Fruit fly (Drosophila melanogaster) whole organism, embryonic: ENCODE data around the gene Eig71Ec.

Source experiments
- Asciz ChIP-seq: fragments of 200-800 bp; sonication (Bioruptor generic); optimal IDR thresholded peaks from 2 replicates; lab custom pipeline; 2017; ENCODE audit warnings: missing biosample characterization, mild to moderate bottlenecking, missing genetic modification characterization, missing genetic modification reagents
- Bgb ChIP-seq: fragments of 200-800 bp; sonication (Bioruptor generic); IDR thresholded peaks from 2 replicates; pipeline ENCODE4 v1.3.6; 2022; ENCODE audit warnings: missing biosample characterization, missing genetic modification characterization; ENCODE audit not compliant: partially characterized antibody
- CG11247 ChIP-seq: fragments of 200-800 bp; sonication (Bioruptor generic); IDR thresholded peaks from 2 replicates; pipeline ENCODE4 v1.3.6; 2022; ENCODE audit warnings: missing biosample characterization, missing genetic modification characterization
- CG11723 ChIP-seq: fragments of 200-800 bp; sonication (Bioruptor generic); optimal IDR thresholded peaks from 2 replicates; lab custom pipeline; 2017; ENCODE audit warnings: missing biosample characterization, mild to moderate bottlenecking, missing genetic modification characterization
- CG12155 ChIP-seq: fragments of 200-800 bp; sonication (Bioruptor generic); optimal IDR thresholded peaks from 3 replicates; lab custom pipeline; 2016; ENCODE audit warnings: missing biosample characterization, missing genetic modification characterization
- CG1233 ChIP-seq: fragments of 200-800 bp; sonication (Bioruptor generic); optimal IDR thresholded peaks from 4 replicates; lab custom pipeline; 2018; ENCODE audit warnings: missing biosample characterization, mild to moderate bottlenecking, missing genetic modification characterization
- CG12744 ChIP-seq: fragments of 200-800 bp; sonication (Bioruptor generic); optimal IDR thresholded peaks from 2 replicates; lab custom pipeline; 2016; ENCODE audit warnings: missing biosample characterization, missing genetic modification characterization
- CG14667 ChIP-seq: fragments of 200-800 bp; sonication (Bioruptor generic); IDR thresholded peaks from 2 replicates; pipeline ENCODE4 v1.3.6; 2022; ENCODE audit warnings: missing biosample characterization, missing genetic modification characterization
- CG14710 ChIP-seq: fragments of 200-800 bp; sonication (Bioruptor generic); optimal IDR thresholded peaks from 3 replicates; lab custom pipeline; 2019; ENCODE audit warnings: missing biosample characterization, mild to moderate bottlenecking, missing genetic modification characterization, moderate library complexity
- CG16779 ChIP-seq: fragments of 200-800 bp; sonication (Bioruptor generic); IDR thresholded peaks from 2 replicates; pipeline ENCODE4 v1.3.6; 2022; ENCODE audit warnings: missing biosample characterization, missing genetic modification characterization
- CG18619 ChIP-seq: fragments of 200-800 bp; sonication (Bioruptor generic); optimal IDR thresholded peaks from 3 replicates; lab custom pipeline; 2017; ENCODE audit warnings: missing biosample characterization, mild to moderate bottlenecking, missing genetic modification characterization
- CG2120 ChIP-seq: fragments of 200-800 bp; sonication (Bioruptor generic); optimal IDR thresholded peaks from 3 replicates; lab custom pipeline; 2016; ENCODE audit warnings: missing biosample characterization, missing genetic modification characterization
- CG2202 ChIP-seq: fragments of 200-800 bp; sonication (Bioruptor generic); optimal IDR thresholded peaks from 2 replicates; lab custom pipeline; 2018; ENCODE audit warnings: missing biosample characterization, mild to moderate bottlenecking, missing genetic modification characterization
- CG31224 ChIP-seq: fragments of 200-800 bp; sonication (Bioruptor generic); IDR thresholded peaks from 2 replicates; pipeline ENCODE4 v1.3.6; 2022; ENCODE audit warnings: missing biosample characterization, missing genetic modification characterization
- CG3726 ChIP-seq: fragments of 200-800 bp; sonication (Bioruptor generic); IDR thresholded peaks from 3 replicates; pipeline ENCODE4, ENCODE4 v1.3.6; 2022; ENCODE audit warnings: missing biosample characterization, missing genetic modification characterization
- CG4617 ChIP-seq: fragments of 200-800 bp; sonication (Bioruptor generic); optimal IDR thresholded peaks from 3 replicates; lab custom pipeline; 2016; ENCODE audit warnings: missing biosample characterization, missing genetic modification characterization, borderline replicate concordance
- CG6813 ChIP-seq: fragments of 200-800 bp; sonication (Bioruptor generic); optimal IDR thresholded peaks from 2 replicates; lab custom pipeline; 2017; ENCODE audit warnings: missing biosample characterization, missing genetic modification characterization, mild to moderate bottlenecking, moderate library complexity, missing genetic modification reagents
- CG7786 ChIP-seq: fragments of 200-800 bp; sonication (Bioruptor generic); optimal IDR thresholded peaks from 2 replicates; lab custom pipeline; 2016; ENCODE audit warnings: missing biosample characterization, missing genetic modification characterization
- CG9609 ChIP-seq: fragments of 200-800 bp; sonication (Bioruptor generic); optimal IDR thresholded peaks from 3 replicates; lab custom pipeline; 2016; ENCODE audit warnings: missing biosample characterization, missing genetic modification characterization
- Drgx ChIP-seq: fragments of 200-800 bp; sonication (Bioruptor generic); IDR thresholded peaks from 2 replicates; pipeline ENCODE4 v1.3.6; 2022; ENCODE audit warnings: missing biosample characterization, missing genetic modification characterization
- Sox102F ChIP-seq: fragments of 200-800 bp; sonication (Bioruptor generic); optimal IDR thresholded peaks from 2 replicates; lab custom pipeline; 2018; ENCODE audit warnings: missing biosample characterization, mild to moderate bottlenecking, missing genetic modification characterization, moderate library complexity
- Ssrp ChIP-seq: fragments of 200-800 bp; sonication (Bioruptor generic); optimal IDR thresholded peaks from 2 replicates; lab custom pipeline; 2018; ENCODE audit warnings: missing biosample characterization, mild to moderate bottlenecking, missing genetic modification characterization, moderate library complexity
- ac ChIP-seq: fragments of 200-800 bp; sonication (Bioruptor generic); optimal IDR thresholded peaks from 3 replicates; lab custom pipeline; 2017; ENCODE audit warnings: missing biosample characterization, mild to moderate bottlenecking, missing genetic modification characterization
- al ChIP-seq: fragments of 200-800 bp; sonication (Bioruptor generic); IDR thresholded peaks from 2 replicates; pipeline ENCODE4 v1.3.6; 2022; ENCODE audit warnings: missing biosample characterization, missing genetic modification characterization
- bcd ChIP-seq: fragments of 200-800 bp; sonication (Bioruptor generic); optimal IDR thresholded peaks from 2 replicates; lab custom pipeline; 2017; ENCODE audit warnings: missing biosample characterization, mild to moderate bottlenecking, missing genetic modification characterization
- chn ChIP-seq: fragments of 200-800 bp; sonication (Bioruptor generic); optimal IDR thresholded peaks from 2 replicates; lab custom pipeline; 2016; ENCODE audit warnings: missing biosample characterization, missing genetic modification characterization
- dimm ChIP-seq: fragments of 200-800 bp; sonication (Bioruptor generic); IDR thresholded peaks from 2 replicates; pipeline ENCODE4 v1.3.6; 2022; ENCODE audit warnings: missing biosample characterization, missing genetic modification characterization
- fd96Cb ChIP-seq: fragments of 200-800 bp; sonication (Bioruptor generic); optimal IDR thresholded peaks from 2 replicates; lab custom pipeline; 2018; ENCODE audit warnings: missing biosample characterization, mild to moderate bottlenecking, missing genetic modification characterization, moderate library complexity
- gce ChIP-seq: fragments of 200-800 bp; sonication (Bioruptor generic); IDR thresholded peaks from 3 replicates; pipeline ENCODE4 v1.3.6; 2022; ENCODE audit warnings: missing biosample characterization, missing genetic modification characterization
- gcm ChIP-seq: fragments of 200-800 bp; sonication (Bioruptor generic); optimal IDR thresholded peaks from 2 replicates; lab custom pipeline; 2019; ENCODE audit warnings: missing biosample characterization, mild to moderate bottlenecking, missing genetic modification characterization, moderate library complexity
- gcm2 ChIP-seq: fragments of 200-800 bp; sonication (Bioruptor generic); optimal IDR thresholded peaks from 2 replicates; lab custom pipeline; 2016; ENCODE audit warnings: missing biosample characterization, missing genetic modification characterization
- her ChIP-seq: fragments of 200-800 bp; sonication (Bioruptor generic); optimal IDR thresholded peaks from 2 replicates; lab custom pipeline; 2016; ENCODE audit warnings: missing biosample characterization, missing genetic modification characterization
- hkb ChIP-seq, 2 experiments: fragments of 200-800 bp in 1 of 2; fragments of >200 bp in 1 of 2; sonication (Bioruptor generic) in 1 of 2; IDR thresholded peaks in 1 of 2; optimal IDR thresholded peaks in 1 of 2; 2 replicates each; pipeline versions ENCODE4 v1.3.6 to Lab custom; 2017 to 2022; ENCODE audit warnings: missing biosample characterization in 1 of 2, missing genetic modification characterization in 1 of 2
- jing ChIP-seq: fragments of 200-800 bp; sonication (Bioruptor generic); optimal IDR thresholded peaks from 2 replicates; lab custom pipeline; 2018; ENCODE audit warnings: missing biosample characterization, mild to moderate bottlenecking, missing genetic modification characterization
- luna ChIP-seq: fragments of 200-800 bp; sonication (Bioruptor generic); optimal IDR thresholded peaks from 2 replicates; lab custom pipeline; 2016; ENCODE audit warnings: missing biosample characterization, missing genetic modification characterization
- nerfin-1 ChIP-seq: fragments of 200-800 bp; sonication (Bioruptor generic); optimal IDR thresholded peaks from 3 replicates; lab custom pipeline; 2019; ENCODE audit warnings: missing biosample characterization, mild to moderate bottlenecking, missing genetic modification characterization, moderate library complexity
- p53 ChIP-seq: fragments of 200-800 bp; sonication (Bioruptor generic); optimal IDR thresholded peaks from 2 replicates; lab custom pipeline; 2016; ENCODE audit warnings: missing biosample characterization, missing genetic modification characterization
- slbo ChIP-seq: fragments of 200-800 bp; sonication (Bioruptor generic); IDR thresholded peaks from 2 replicates; pipeline ENCODE4 v1.3.6; 2022; ENCODE audit warnings: missing biosample characterization, missing genetic modification characterization
- sob ChIP-seq: fragments of 200-800 bp; sonication (Bioruptor generic); IDR thresholded peaks from 2 replicates; pipeline ENCODE4 v1.3.6; 2022; ENCODE audit warnings: missing biosample characterization, missing genetic modification characterization
- ssp ChIP-seq: fragments of 200-800 bp; sonication (Bioruptor generic); IDR thresholded peaks from 2 replicates; pipeline ENCODE4 v1.3.6; 2022; ENCODE audit warnings: missing biosample characterization, missing genetic modification characterization
- stwl ChIP-seq: fragments of 200-800 bp; sonication (Bioruptor generic); optimal IDR thresholded peaks from 3 replicates; lab custom pipeline; 2018; ENCODE audit warnings: missing biosample characterization, mild to moderate bottlenecking, missing genetic modification characterization, moderate library complexity
- tll ChIP-seq, 2 experiments: fragments of 200-800 bp in 1 of 2; fragments of >200 bp in 1 of 2; sonication (Bioruptor generic) in 1 of 2; optimal IDR thresholded peaks; 2 replicates each; lab custom pipeline; 2017 to 2019; ENCODE audit warnings: missing biosample characterization in 2 of 2, missing genetic modification characterization in 2 of 2, mild to moderate bottlenecking in 1 of 2, moderate library complexity in 1 of 2
- tup ChIP-seq: fragments of 200-800 bp; sonication (Bioruptor generic); optimal IDR thresholded peaks from 2 replicates; lab custom pipeline; 2016; ENCODE audit warnings: missing biosample characterization, mild to moderate bottlenecking, missing genetic modification characterization, moderate library complexity
- vnd ChIP-seq: fragments of 200-800 bp; sonication (Bioruptor generic); IDR thresholded peaks from 3 replicates; pipeline ENCODE4 v1.3.6; 2022; ENCODE audit warnings: missing biosample characterization, missing genetic modification characterization; ENCODE audit not compliant: partially characterized antibody

The Eig71Ec gene

dm6 chr3L:15675111-15675510 is 23.1 kb upstream of the Eig71Ec start (continued):
- peak; percentile 50 for TF ChIP-seq jing (GFP tag; lab: Kevin White, UChicago)
- TF ChIP-seq tup (GFP tag; lab: Kevin White, UChicago), result peak; percentile 53
- peak; percentile 61 for TF ChIP-seq CG1233
- TF ChIP-seq Asciz, result peak; percentile 42
- no peak for TF ChIP-seq CG3726 (GFP tag; lab: Robert Waterston, UW)
- no peak for TF ChIP-seq luna
- TF ChIP-seq chn, result peak; percentile 78
- no peak for TF ChIP-seq p53 (GFP tag; lab: Kevin White, UChicago)
- peak; percentile 67 for TF ChIP-seq Sox102F (GFP tag; lab: Kevin White, UChicago)
- TF ChIP-seq dimm (GFP tag; lab: Robert Waterston, UW), result 0 out of 2 replicates have a peak, but pooled peaks have one; percentile 16
- peak; percentile 36 for TF ChIP-seq ssp
- TF ChIP-seq CG6813, result peak; percentile 49
- peak; percentile 44 for TF ChIP-seq stwl (tag; lab: Kevin White, UChicago)
- TF ChIP-seq ac (GFP tag; lab: Kevin White, UChicago), result peak; percentile 80
- peak; percentile 65 for TF ChIP-seq gcm
- no peak for TF ChIP-seq sob
- TF ChIP-seq gcm2, result no peak
- no peak for TF ChIP-seq slbo (GFP tag; lab: Robert Waterston, UW)
- peak; percentile 66 for TF ChIP-seq nerfin-1 (tag; lab: Kevin White, UChicago)
- TF ChIP-seq CG18619 (GFP tag; lab: Kevin White, UChicago), result peak; percentile 12
- TF ChIP-seq gce, result no peak
- 0 out of 2 replicates have a peak, but pooled peaks have one; percentile 15 for TF ChIP-seq CG14667 (GFP tag; lab: Robert Waterston, UW)
- TF ChIP-seq CG2202 (tag; lab: Kevin White, UChicago), result peak; percentile 85
- peak; percentile 50 for TF ChIP-seq CG9609 (GFP tag; lab: Kevin White, UChicago)
- peak; percentile 55 for TF ChIP-seq bcd
- no peak for TF ChIP-seq CG16779 (GFP tag; lab: Robert Waterston, UW)
- TF ChIP-seq CG7786 (GFP tag; lab: Kevin White, UChicago), result peak; percentile 44
- no peak for TF ChIP-seq CG11247 (GFP tag; lab: Robert Waterston, UW)
- TF ChIP-seq Bgb (GFP tag; lab: Robert Waterston, UW), result no peak
- TF ChIP-seq CG11723 (GFP tag; lab: Kevin White, UChicago), result peak; percentile 44
- TF ChIP-seq hkb (optimal IDR thresholded peaks at IDR 0.05; lab: Kevin White, UChicago), result no peak
- peak; percentile 51 for TF ChIP-seq hkb (GFP tag; IDR thresholded peaks at IDR 0.05; lab: Robert Waterston, UW)
- peak; percentile 29 for TF ChIP-seq CG12155 (GFP tag; lab: Kevin White, UChicago)
- peak; percentile 3 for TF ChIP-seq CG12744 (GFP tag; lab: Kevin White, UChicago)
- no peak for TF ChIP-seq al (GFP tag; lab: Robert Waterston, UW)
- no peak for TF ChIP-seq CG31224 (GFP tag; lab: Robert Waterston, UW)
- no peak for TF ChIP-seq CG2120
- TF ChIP-seq vnd, result no peak
- TF ChIP-seq her (GFP tag; lab: Kevin White, UChicago), result no peak
- no peak for TF ChIP-seq tll (GFP tag; optimal IDR thresholded peaks at IDR 0.05; lab: Kevin White, UChicago)
- TF ChIP-seq Ssrp (tag; lab: Kevin White, UChicago), result peak; percentile 78
- no peak for TF ChIP-seq Drgx
- peak; percentile 78 for TF ChIP-seq fd96Cb (tag; lab: Kevin White, UChicago)
- TF ChIP-seq CG4617 (GFP tag; lab: Kevin White, UChicago), result peak; percentile 28
- peak; percentile 90 for TF ChIP-seq CG14710 (tag; lab: Kevin White, UChicago)
- TF ChIP-seq, all 482 proteins: peak for 237
